Fruit fly (Drosophila melanogaster): ENCODE measurements around the gene Cisd2.

DNA sequence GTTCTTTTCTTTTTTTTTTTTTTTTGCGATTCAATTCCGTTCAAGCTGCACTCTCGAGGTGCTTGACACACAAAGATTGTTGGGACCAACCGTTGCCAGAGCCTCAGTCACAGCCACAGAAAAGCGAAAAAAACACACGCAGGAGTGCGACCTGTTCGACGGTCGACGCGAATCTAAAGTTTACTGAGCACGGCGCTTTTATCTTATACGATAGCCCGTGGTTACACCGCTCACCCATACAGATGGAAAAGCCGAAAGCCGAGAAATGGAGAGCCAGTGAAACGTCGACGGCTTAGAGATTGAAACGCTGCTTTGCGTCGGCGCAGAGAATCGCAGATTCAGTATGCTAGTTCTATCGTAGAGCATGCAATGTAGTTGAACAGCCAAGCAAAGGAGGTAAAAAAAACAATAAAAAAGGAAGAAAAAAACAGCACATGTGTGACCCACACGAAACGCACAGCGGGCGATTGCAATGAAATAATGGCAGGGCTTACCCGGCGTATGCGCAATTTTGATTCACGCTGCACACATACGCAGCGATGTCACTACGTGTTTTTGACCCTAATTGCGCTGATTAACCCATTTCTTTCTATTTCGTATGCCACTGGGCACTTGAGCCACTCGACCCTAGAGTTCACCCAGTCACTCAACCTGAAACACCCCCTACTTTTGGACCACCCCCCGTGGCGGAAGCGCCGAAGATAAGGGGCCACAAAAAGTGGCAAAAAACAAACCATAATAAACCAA, 27.2 kb upstream of the Cisd2 start, which contains the start of gene SP1029:
- no peak for TF ChIP-seq Pif1A (GFP tag; optimal IDR thresholded peaks at IDR 0.05)
- no peak for TF ChIP-seq CG15710 (tag; optimal IDR thresholded peaks at IDR 0.05)

Measured in whole organism, pupa.